ENCODE assay signal across 1 fruit fly cellular context in genomic region chr2L:2585285-2585684, dm6.
A peak's percentile ranks its signal among the peaks of the same experiment; 100 is the strongest.
TF ChIP-seq lines count a peak whose summit lies in the region.

Drp1 (minus strand) TSS chr2L:2585430.

TF ChIP-seq in whole organism, embryonic, 481 proteins besides CTCF, POLR2A, EP300 and RAD21 (continued from another document and continues in another):
- TF ChIP-seq CG4707 (GFP tag; optimal IDR thresholded peaks at IDR 0.05; lab: Kevin White, UChicago) (no peak), CG8765 (GFP tag; IDR thresholded peaks at IDR 0.05; lab: Robert Waterston, UW) (peak; percentile 47; the same call in 1 of the 2 replicates), CG14050 (GFP tag; IDR thresholded peaks at IDR 0.05; lab: Robert Waterston, UW) (no peak), CG16863 (GFP tag; optimal IDR thresholded peaks at IDR 0.05; lab: Kevin White, UChicago) (no peak), sisA (GFP tag; IDR thresholded peaks at IDR 0.05; lab: Robert Waterston, UW) (peak; percentile 63), CG7357 (GFP tag; IDR thresholded peaks at IDR 0.05; lab: Robert Waterston, UW) (no peak), CG6175 (GFP tag; IDR thresholded peaks at IDR 0.05; lab: Robert Waterston, UW) (no peak), Deaf1 (tag; optimal IDR thresholded peaks at IDR 0.05; lab: Kevin White, UChicago) (no peak), shn (GFP tag; optimal IDR thresholded peaks at IDR 0.05; lab: Kevin White, UChicago) (peak; percentile 41), CG12155 (GFP tag; optimal IDR thresholded peaks at IDR 0.05; lab: Kevin White, UChicago) (peak; percentile 36), CG17186 (GFP tag; optimal IDR thresholded peaks at IDR 0.05; lab: Kevin White, UChicago) (peak; percentile 76), fd102C (GFP tag; optimal IDR thresholded peaks at IDR 0.05; lab: Kevin White, UChicago) (no peak), CG2116 (GFP tag; optimal IDR thresholded peaks at IDR 0.05; lab: Kevin White, UChicago) (peak; percentile 51), sim (GFP tag; IDR thresholded peaks at IDR 0.05; lab: Robert Waterston, UW) (no peak), seq (GFP tag; IDR thresholded peaks at IDR 0.05; lab: Robert Waterston, UW) (no peak), Atf-2 (GFP tag; optimal IDR thresholded peaks at IDR 0.05; lab: Kevin White, UChicago) (peak; percentile 18), CG11398 (GFP tag; optimal IDR thresholded peaks at IDR 0.05; lab: Kevin White, UChicago) (peak; percentile 27), dysf (GFP tag; IDR thresholded peaks at IDR 0.05; lab: Robert Waterston, UW) (no peak; the same call in 2 of the 3 replicates), CG42726 (GFP tag; IDR thresholded peaks at IDR 0.05; lab: Robert Waterston, UW; ENCODE audit: partially characterized antibody) (peak; percentile 92), E2f1 (GFP tag; IDR thresholded peaks at IDR 0.05; lab: Robert Waterston, UW) (peak; percentile 36; the same call in 1 of the 2 replicates), Rfx (GFP tag; IDR thresholded peaks at IDR 0.05; lab: Robert Waterston, UW) (peak; percentile 81), aop (GFP tag; IDR thresholded peaks at IDR 0.05; lab: Robert Waterston, UW) (0 out of 2 replicates have a peak, but pooled peaks have one; percentile 14), Dref (GFP tag; IDR thresholded peaks at IDR 0.05; lab: Robert Waterston, UW) (peak; percentile 55), CG15479 (GFP tag; optimal IDR thresholded peaks at IDR 0.05; lab: Kevin White, UChicago) (no peak), Mrtf (GFP tag; IDR thresholded peaks at IDR 0.05; lab: Robert Waterston, UW) (0 out of 3 replicates have a peak, but pooled peaks have one; percentile 27), CG12071 (GFP tag; optimal IDR thresholded peaks at IDR 0.05; lab: Kevin White, UChicago) (no peak), CG11695 (GFP tag; IDR thresholded peaks at IDR 0.05; lab: Robert Waterston, UW) (no peak), slbo (GFP tag; IDR thresholded peaks at IDR 0.05; lab: Robert Waterston, UW) (peak; percentile 78), bbx (GFP tag; IDR thresholded peaks at IDR 0.05; lab: Robert Waterston, UW; ENCODE audit: partially characterized antibody) (peak; percentile 78), CG1792 (GFP tag; optimal IDR thresholded peaks at IDR 0.05; lab: Kevin White, UChicago) (peak; percentile 30), HLHmδ (GFP tag; optimal IDR thresholded peaks at IDR 0.05; lab: Kevin White, UChicago) (no peak), esg (GFP tag; conservative IDR thresholded peaks at IDR 0.05; lab: Robert Waterston, UW) (no peak), Hmx (GFP tag; optimal IDR thresholded peaks at IDR 0.05; lab: Kevin White, UChicago) (no peak), CG17568 (GFP tag; optimal IDR thresholded peaks at IDR 0.05; lab: Kevin White, UChicago) (no peak), sqz (GFP tag; optimal IDR thresholded peaks at IDR 0.05; lab: Kevin White, UChicago) (no peak), ttk (GFP tag; IDR thresholded peaks at IDR 0.05; lab: Robert Waterston, UW) (peak; percentile 40; the same call in 1 of the 2 replicates), tap (tag; optimal IDR thresholded peaks at IDR 0.05; lab: Kevin White, UChicago) (no peak), CG30431 (GFP tag; optimal IDR thresholded peaks at IDR 0.05; lab: Kevin White, UChicago) (no peak), CG14965 (GFP tag; optimal IDR thresholded peaks at IDR 0.05; lab: Kevin White, UChicago; ENCODE audit: borderline replicate concordance) (no peak), Nf-YC (tag; optimal IDR thresholded peaks at IDR 0.05; lab: Kevin White, UChicago) (no peak), Taf1 (GFP tag; IDR thresholded peaks at IDR 0.05; lab: Robert Waterston, UW) (no peak), Atf3 (GFP tag; optimal IDR thresholded peaks at IDR 0.05; lab: Kevin White, UChicago) (peak; percentile 12), bcd (GFP tag; optimal IDR thresholded peaks at IDR 0.05; lab: Kevin White, UChicago) (peak; percentile 52), Hr39 (optimal IDR thresholded peaks at IDR 0.05; lab: Kevin White, UChicago) (no peak), Awh (GFP tag; IDR thresholded peaks at IDR 0.05; lab: Robert Waterston, UW) (no peak), slou (GFP tag; optimal IDR thresholded peaks at IDR 0.05; lab: Kevin White, UChicago) (peak; percentile 25), CG3995 (GFP tag; optimal IDR thresholded peaks at IDR 0.05; lab: Kevin White, UChicago) (peak; percentile 5), pum (GFP tag; optimal IDR thresholded peaks at IDR 0.05; lab: Kevin White, UChicago) (peak; percentile 53), bowl (GFP tag; IDR thresholded peaks at IDR 0.05; lab: Robert Waterston, UW) (no peak), so (GFP tag; IDR thresholded peaks at IDR 0.05; lab: Robert Waterston, UW) (no peak), CG3847 (GFP tag; IDR thresholded peaks at IDR 0.05; lab: Robert Waterston, UW) (peak; percentile 97), CG15696 (tag; optimal IDR thresholded peaks at IDR 0.05; lab: Kevin White, UChicago) (peak; percentile 27), CG11560 (tag; IDR thresholded peaks at IDR 0.05; lab: Robert Waterston, UW) (0 out of 3 replicates have a peak, but pooled peaks have one; percentile 29), zen2 (GFP tag; IDR thresholded peaks at IDR 0.05; lab: Robert Waterston, UW; ENCODE audit: partially characterized antibody) (peak; percentile 61; the same call in 2 of the 3 replicates), BtbVII (GFP tag; optimal IDR thresholded peaks at IDR 0.05; lab: Kevin White, UChicago) (no peak), HmgZ (tag; optimal IDR thresholded peaks at IDR 0.05; lab: Kevin White, UChicago) (peak; percentile 69), CG8089 (GFP tag; optimal IDR thresholded peaks at IDR 0.05; lab: Kevin White, UChicago) (no peak), CG1602 (GFP tag; optimal IDR thresholded peaks at IDR 0.05; lab: Kevin White, UChicago) (peak; percentile 28), CG11085 (GFP tag; IDR thresholded peaks at IDR 0.05; lab: Robert Waterston, UW) (peak; percentile 52; the same call in 1 of the 2 replicates), Poxn (GFP tag; IDR thresholded peaks at IDR 0.05; lab: Robert Waterston, UW) (no peak), fru (optimal IDR thresholded peaks at IDR 0.05; lab: Kevin White, UChicago) (no peak), fd96Cb (tag; optimal IDR thresholded peaks at IDR 0.05; lab: Kevin White, UChicago) (no peak), CG6765 (GFP tag; optimal IDR thresholded peaks at IDR 0.05; lab: Kevin White, UChicago) (no peak), CG2199 (GFP tag; IDR thresholded peaks at IDR 0.05; lab: Robert Waterston, UW) (0 out of 3 replicates have a peak, but pooled peaks have one; percentile 48), Hand (GFP tag; optimal IDR thresholded peaks at IDR 0.05; lab: Kevin White, UChicago) (no peak), danr (GFP tag; IDR thresholded peaks at IDR 0.05; lab: Robert Waterston, UW) (no peak), ATbp (GFP tag; optimal IDR thresholded peaks at IDR 0.05; lab: Kevin White, UChicago) (no peak), CG12236 (GFP tag; optimal IDR thresholded peaks at IDR 0.05; lab: Kevin White, UChicago) (no peak), ERR (GFP tag; optimal IDR thresholded peaks at IDR 0.05; lab: Kevin White, UChicago) (peak; percentile 65), Atf6 (GFP tag; IDR thresholded peaks at IDR 0.05; lab: Robert Waterston, UW) (peak; percentile 25; the same call in 1 of the 2 replicates), NC2α (GFP tag; optimal IDR thresholded peaks at IDR 0.05; lab: Kevin White, UChicago) (peak; percentile 20), BEAF-32 (GFP tag; optimal IDR thresholded peaks at IDR 0.05; lab: Kevin White, UChicago) (peak; percentile 76), Sry-β (GFP tag; optimal IDR thresholded peaks at IDR 0.05; lab: Kevin White, UChicago) (no peak), corto (GFP tag; optimal IDR thresholded peaks at IDR 0.05; lab: Kevin White, UChicago) (no peak), Tbp (GFP tag; optimal IDR thresholded peaks at IDR 0.05; lab: Kevin White, UChicago) (no peak), usp (GFP tag; optimal IDR thresholded peaks at IDR 0.05; lab: Kevin White, UChicago) (no peak), al (GFP tag; IDR thresholded peaks at IDR 0.05; lab: Robert Waterston, UW) (no peak), CG18764 (GFP tag; optimal IDR thresholded peaks at IDR 0.05; lab: Kevin White, UChicago) (peak; percentile 26), zen (tag; optimal IDR thresholded peaks at IDR 0.05; lab: Kevin White, UChicago) (peak; percentile 16), YL-1 (GFP tag; optimal IDR thresholded peaks at IDR 0.05; lab: Kevin White, UChicago) (peak; percentile 66), grn (GFP tag; optimal IDR thresholded peaks at IDR 0.05; lab: Kevin White, UChicago) (no peak), Lhr (GFP tag; optimal IDR thresholded peaks at IDR 0.05; lab: Kevin White, UChicago) (peak; percentile 91), CG12104 (GFP tag; optimal IDR thresholded peaks at IDR 0.05; lab: Kevin White, UChicago) (no peak), HLH3B (GFP tag; IDR thresholded peaks at IDR 0.05; lab: Robert Waterston, UW) (peak; percentile 47; the same call in 1 of the 2 replicates), GATAe (GFP tag; conservative IDR thresholded peaks at IDR 0.05; lab: Robert Waterston, UW) (0 out of 2 replicates have a peak, but pooled peaks have one; percentile 15), ro (GFP tag; IDR thresholded peaks at IDR 0.05; lab: Robert Waterston, UW) (no peak), sr (GFP tag; IDR thresholded peaks at IDR 0.05; lab: Robert Waterston, UW) (no peak), CG4730 (GFP tag; IDR thresholded peaks at IDR 0.05; lab: Robert Waterston, UW) (no peak), Camta (GFP tag; optimal IDR thresholded peaks at IDR 0.05; lab: Kevin White, UChicago) (peak; percentile 39), chif (GFP tag; optimal IDR thresholded peaks at IDR 0.05; lab: Kevin White, UChicago) (peak in 1 of 2 experiments; percentile 30), CG9876 (GFP tag; optimal IDR thresholded peaks at IDR 0.05; lab: Kevin White, UChicago) (peak; percentile 68), CG5180 (GFP tag; optimal IDR thresholded peaks at IDR 0.05; lab: Kevin White, UChicago) (no peak), unc-4 (GFP tag; IDR thresholded peaks at IDR 0.05; lab: Robert Waterston, UW; ENCODE audit: partially characterized antibody) (peak; percentile 73), Dip2 (GFP tag; IDR thresholded peaks at IDR 0.05; lab: Robert Waterston, UW) (no peak), mam (GFP tag; optimal IDR thresholded peaks at IDR 0.05; lab: Kevin White, UChicago) (peak; percentile 73), dimm (GFP tag; IDR thresholded peaks at IDR 0.05; lab: Robert Waterston, UW) (no peak), CG8478 (optimal IDR thresholded peaks at IDR 0.05; lab: Kevin White, UChicago) (no peak), vvl (GFP tag; IDR thresholded peaks at IDR 0.05; lab: Robert Waterston, UW) (peak; percentile 50; the same call in 1 of the 2 replicates), phol (tag; optimal IDR thresholded peaks at IDR 0.05; lab: Kevin White, UChicago) (peak; percentile 52), tgo (GFP tag; IDR thresholded peaks at IDR 0.05; lab: Robert Waterston, UW) (no peak), CG9727 (GFP tag; optimal IDR thresholded peaks at IDR 0.05; lab: Kevin White, UChicago) (no peak), CG9817 (tag; optimal IDR thresholded peaks at IDR 0.05; lab: Kevin White, UChicago) (peak; percentile 22), her (GFP tag; optimal IDR thresholded peaks at IDR 0.05; lab: Kevin White, UChicago) (peak; percentile 71), ind (GFP tag; optimal IDR thresholded peaks at IDR 0.05; lab: Kevin White, UChicago) (peak; percentile 43), CG43689 (GFP tag; IDR thresholded peaks at IDR 0.05; lab: Robert Waterston, UW) (no peak), slp2 (GFP tag; optimal IDR thresholded peaks at IDR 0.05; lab: Kevin White, UChicago) (peak; percentile 30), CG13894 (tag; optimal IDR thresholded peaks at IDR 0.05; lab: Kevin White, UChicago) (peak; percentile 46), MTF-1 (GFP tag; optimal IDR thresholded peaks at IDR 0.05; lab: Kevin White, UChicago; ENCODE audit: borderline replicate concordance) (no peak), Ets65A (GFP tag; lab: Kevin White, UChicago) (peak; percentile 90), yki (optimal IDR thresholded peaks at IDR 0.05; lab: Kevin White, UChicago) (no peak), CG14860 (GFP tag; IDR thresholded peaks at IDR 0.05; lab: Robert Waterston, UW; ENCODE audit: partially characterized antibody) (peak; percentile 35; the same call in 1 of the 3 replicates), CG12659 (GFP tag; optimal IDR thresholded peaks at IDR 0.05; lab: Kevin White, UChicago) (peak; percentile 71), unpg (GFP tag; optimal IDR thresholded peaks at IDR 0.05; lab: Kevin White, UChicago) (no peak), hbn (GFP tag; IDR thresholded peaks at IDR 0.05; lab: Robert Waterston, UW; ENCODE audit: partially characterized antibody) (peak; percentile 67), CG30403 (GFP tag; optimal IDR thresholded peaks at IDR 0.05; lab: Kevin White, UChicago) (peak; percentile 53), CG2678 (tag; optimal IDR thresholded peaks at IDR 0.05; lab: Kevin White, UChicago) (no peak), CG14710 (tag; optimal IDR thresholded peaks at IDR 0.05; lab: Kevin White, UChicago) (peak; percentile 82), Bgb (GFP tag; IDR thresholded peaks at IDR 0.05; lab: Robert Waterston, UW; ENCODE audit: partially characterized antibody) (peak; percentile 86), dan (GFP tag; IDR thresholded peaks at IDR 0.05; lab: Robert Waterston, UW) (no peak), jigr1 (GFP tag; IDR thresholded peaks at IDR 0.05; lab: Robert Waterston, UW) (no peak), rib (GFP tag; IDR thresholded peaks at IDR 0.05; lab: Robert Waterston, UW) (peak; percentile 92), org-1 (GFP tag; optimal IDR thresholded peaks at IDR 0.05; lab: Kevin White, UChicago) (no peak), CG14441 (GFP tag; IDR thresholded peaks at IDR 0.05; lab: Robert Waterston, UW) (peak; percentile 52), cad (GFP tag; optimal IDR thresholded peaks at IDR 0.05; lab: Kevin White, UChicago) (no peak), gce (GFP tag; IDR thresholded peaks at IDR 0.05; lab: Robert Waterston, UW) (no peak), Xrp1 (GFP tag; IDR thresholded peaks at IDR 0.05; lab: Robert Waterston, UW) (peak; percentile 59), CG9797 (GFP tag; optimal IDR thresholded peaks at IDR 0.05; lab: Kevin White, UChicago) (peak; percentile 54), kni (GFP tag; optimal IDR thresholded peaks at IDR 0.05; lab: Kevin White, UChicago) (no peak), pnt (GFP tag; optimal IDR thresholded peaks at IDR 0.05; lab: Kevin White, UChicago) (peak; percentile 46), NK7.1 (GFP tag; optimal IDR thresholded peaks at IDR 0.05; lab: Kevin White, UChicago) (no peak), Vsx1 (GFP tag; optimal IDR thresholded peaks at IDR 0.05; lab: Kevin White, UChicago) (no peak), Eip74EF (GFP tag; optimal IDR thresholded peaks at IDR 0.05; lab: Kevin White, UChicago) (no peak), PHDP (tag; optimal IDR thresholded peaks at IDR 0.05; lab: Kevin White, UChicago) (peak; percentile 34)
